Worm (Caenorhabditis elegans) whole organism, L3 larva: ENCODE results near the gene nuaf-1.

Experiments
- R02D3.7 ChIP-seq: fragments of 150-350 bp; optimal IDR thresholded peaks from 2 replicates; lab custom pipeline; 2014; ENCODE audit warnings: missing biosample characterization, missing genetic modification characterization
- ZK546.5 ChIP-seq: sonication (generic microtip); optimal IDR thresholded peaks from 2 replicates; lab custom pipeline; 2017; ENCODE audit warnings: missing biosample characterization, missing genetic modification characterization
- ceh-16 ChIP-seq: sonication (generic microtip); optimal IDR thresholded peaks from 2 replicates; lab custom pipeline; 2017; ENCODE audit warnings: missing biosample characterization, missing genetic modification characterization
- ceh-28 ChIP-seq: fragments of 150-350 bp; optimal IDR thresholded peaks from 2 replicates; lab custom pipeline; 2014; ENCODE audit warnings: missing biosample characterization, missing genetic modification reagents, missing genetic modification characterization
- ceh-82 ChIP-seq: fragments of 150-350 bp; optimal IDR thresholded peaks from 2 replicates; lab custom pipeline; 2014; ENCODE audit warnings: missing biosample characterization, missing genetic modification characterization
- ceh-9 ChIP-seq: sonication (generic microtip); optimal IDR thresholded peaks from 2 replicates; lab custom pipeline; 2018; ENCODE audit warnings: missing biosample characterization, missing genetic modification characterization
- egl-27 ChIP-seq: sonication (generic microtip); optimal IDR thresholded peaks from 4 replicates; lab custom pipeline; 2017; ENCODE audit warnings: missing biosample characterization, missing genetic modification reagents, missing genetic modification characterization
- elt-2 ChIP-seq: sonication (generic microtip); optimal IDR thresholded peaks from 2 replicates; lab custom pipeline; 2016; ENCODE audit warnings: missing genetic modification reagents, mild to moderate bottlenecking, missing genetic modification characterization, missing compliant biosample characterization
- fkh-2 ChIP-seq: fragments of 150-350 bp; optimal IDR thresholded peaks from 2 replicates; lab custom pipeline; 2014; ENCODE audit warnings: missing biosample characterization, missing genetic modification reagents, missing genetic modification characterization
- fos-1 ChIP-seq: fragments of 150-350 bp; optimal IDR thresholded peaks from 2 replicates; lab custom pipeline; 2014; ENCODE audit warnings: missing biosample characterization, missing genetic modification characterization
- jun-1 ChIP-seq: fragments of 150-350 bp; optimal IDR thresholded peaks from 2 replicates; lab custom pipeline; 2014; ENCODE audit warnings: missing biosample characterization, missing genetic modification reagents, missing genetic modification characterization
- lin-15B ChIP-seq: fragments of 150-350 bp; optimal IDR thresholded peaks from 2 replicates; lab custom pipeline; 2014; ENCODE audit warnings: missing biosample characterization, missing genetic modification characterization
- lin-39 ChIP-seq: fragments of 150-350 bp; optimal IDR thresholded peaks from 2 replicates; lab custom pipeline; 2018; ENCODE audit warnings: missing biosample characterization, missing genetic modification reagents, missing genetic modification characterization
- lsy-12 ChIP-seq: sonication (generic microtip); optimal IDR thresholded peaks from 2 replicates; lab custom pipeline; 2016; ENCODE audit warnings: mild to moderate bottlenecking, missing genetic modification characterization, missing compliant biosample characterization
- mdl-1 ChIP-seq: fragments of 150-350 bp; optimal IDR thresholded peaks from 2 replicates; lab custom pipeline; 2014; ENCODE audit warnings: missing biosample characterization, missing genetic modification characterization
- mml-1 ChIP-seq: fragments of 150-350 bp; sonication (generic microtip); optimal IDR thresholded peaks from 3 replicates; lab custom pipeline; 2014; ENCODE audit warnings: missing biosample characterization, missing genetic modification characterization
- nhr-12 ChIP-seq: fragments of 150-350 bp; optimal IDR thresholded peaks from 2 replicates; lab custom pipeline; 2014; ENCODE audit warnings: missing biosample characterization, missing genetic modification characterization
- nhr-23 ChIP-seq: fragments of 150-350 bp; optimal IDR thresholded peaks from 2 replicates; lab custom pipeline; 2014; ENCODE audit warnings: missing biosample characterization, missing genetic modification reagents, missing genetic modification characterization
- nhr-237 ChIP-seq: fragments of 150-350 bp; optimal IDR thresholded peaks from 2 replicates; lab custom pipeline; 2014; ENCODE audit warnings: missing biosample characterization, missing genetic modification characterization
- nhr-25 ChIP-seq: sonication (generic microtip); optimal IDR thresholded peaks from 2 replicates; lab custom pipeline; 2017; ENCODE audit warnings: missing biosample characterization, missing genetic modification characterization
- nhr-28 ChIP-seq: fragments of 150-350 bp; optimal IDR thresholded peaks from 2 replicates; lab custom pipeline; 2014; ENCODE audit warnings: missing biosample characterization, missing genetic modification characterization
- nhr-43 ChIP-seq: sonication (generic microtip); optimal IDR thresholded peaks from 2 replicates; lab custom pipeline; 2016; ENCODE audit warnings: mild to moderate bottlenecking, missing genetic modification characterization, missing compliant biosample characterization; ENCODE audit not compliant: poor library complexity, severe bottlenecking
- nhr-67 ChIP-seq: fragments of 150-350 bp; optimal IDR thresholded peaks from 2 replicates; lab custom pipeline; 2014; ENCODE audit warnings: missing biosample characterization, missing genetic modification characterization
- nhr-76 ChIP-seq: fragments of 150-350 bp; sonication (generic microtip); optimal IDR thresholded peaks from 5 replicates; lab custom pipeline; 2014; ENCODE audit warnings: missing biosample characterization, missing genetic modification characterization
- nhr-77 ChIP-seq: fragments of 150-350 bp; optimal IDR thresholded peaks from 2 replicates; lab custom pipeline; 2014; ENCODE audit warnings: missing biosample characterization, missing genetic modification characterization
- pha-4 ChIP-seq: fragments of 150-350 bp; optimal IDR thresholded peaks from 2 replicates; lab custom pipeline; 2014; ENCODE audit warnings: missing biosample characterization, missing genetic modification reagents, missing genetic modification characterization
- pqm-1 ChIP-seq: fragments of 150-350 bp; optimal IDR thresholded peaks from 2 replicates; lab custom pipeline; 2017; ENCODE audit warnings: missing biosample characterization, missing genetic modification characterization, inconsistent platforms
- skn-1 ChIP-seq: fragments of 150-350 bp; optimal IDR thresholded peaks from 2 replicates; lab custom pipeline; 2014; ENCODE audit warnings: missing biosample characterization, missing genetic modification characterization
- snpc-4 ChIP-seq: fragments of 150-350 bp; optimal IDR thresholded peaks from 2 replicates; lab custom pipeline; 2014; ENCODE audit warnings: missing biosample characterization, missing genetic modification characterization
- unc-39 ChIP-seq: sonication (generic microtip); optimal IDR thresholded peaks from 4 replicates; lab custom pipeline; 2017; ENCODE audit warnings: missing biosample characterization, missing genetic modification characterization
- zag-1 ChIP-seq: fragments of 150-350 bp; optimal IDR thresholded peaks from 2 replicates; lab custom pipeline; 2014; ENCODE audit warnings: missing biosample characterization, missing genetic modification characterization
- ztf-11 ChIP-seq: fragments of 150-350 bp; optimal IDR thresholded peaks from 2 replicates; lab custom pipeline; 2014; ENCODE audit warnings: missing biosample characterization, missing genetic modification characterization
- ztf-4 ChIP-seq: fragments of 150-350 bp; optimal IDR thresholded peaks from 2 replicates; lab custom pipeline; 2014; ENCODE audit warnings: missing biosample characterization, missing genetic modification characterization

Gene nuaf-1

ce11 chrV:13591504-13592174 is 23.2 kb upstream of the nuaf-1 start, which contains the start of gene tbcb-1:
TSS of gene tbcb-1 (plus strand) at chrV:13592124.
- peak; percentile 34 for TF ChIP-seq nhr-23
- TF ChIP-seq lin-15B (tag; lab: Kevin White, UChicago) = peak; percentile 80
- peak; percentile 36 for TF ChIP-seq snpc-4 (tag; lab: Kevin White, UChicago)
- TF ChIP-seq pha-4 = peak; percentile 43
- TF ChIP-seq lin-39 (tag; lab: Kevin White, UChicago) = no peak
- no peak for TF ChIP-seq nhr-77 (tag; lab: Kevin White, UChicago)

ce11 chrV:13589494-13590176 is 21.2 kb upstream of the nuaf-1 start, which contains the start of the genes F53F4.2 and F53F4.18:
TSS of gene F53F4.2 (minus strand) at chrV:13589594.
TSS of gene F53F4.18 (plus strand) at chrV:13590126.
- TF ChIP-seq ztf-11 (tag; lab: Kevin White, UChicago) (no peak), nhr-76 (no peak), R02D3.7 (tag; lab: Kevin White, UChicago) (no peak), zag-1 (tag; lab: Kevin White, UChicago) (no peak), ceh-82 (no peak), ceh-16 (tag; lab: Kevin White, UChicago) (no peak), mml-1 (tag; lab: Kevin White, UChicago) (no peak), fos-1 (tag; lab: Kevin White, UChicago) (no peak), ztf-4 (no peak)
- TF ChIP-seq, all 47 proteins: peak for 0

- no peak for TF ChIP-seq mml-1 (tag; lab: Kevin White, UChicago)
- TF ChIP-seq R02D3.7 (tag; lab: Kevin White, UChicago) = no peak
- TF ChIP-seq, all 47 proteins: peak for 0
Observed at ce11 chrV:13587902-13588301, 19.5 kb upstream of the nuaf-1 start, which contains the start of gene F53F4.17. TSS of gene F53F4.17 (plus strand) at chrV:13588202.

- TF ChIP-seq egl-27 (no peak), nhr-77 (tag; lab: Kevin White, UChicago) (no peak), ZK546.5 (tag; lab: Kevin White, UChicago) (no peak), nhr-25 (tag; lab: Kevin White, UChicago) (no peak), lsy-12 (no peak), nhr-12 (tag; lab: Kevin White, UChicago) (no peak), nhr-76 (no peak), ceh-9 (no peak), jun-1 (tag; lab: Kevin White, UChicago) (no peak), snpc-4 (tag; lab: Kevin White, UChicago) (no peak), mdl-1 (tag; lab: Kevin White, UChicago) (no peak), fkh-2 (tag; lab: Kevin White, UChicago) (no peak), nhr-43 (tag; lab: Kevin White, UChicago) (no peak), nhr-237 (tag; lab: Kevin White, UChicago) (no peak), ceh-28 (no peak), fos-1 (tag; lab: Kevin White, UChicago) (no peak), ceh-82 (no peak), skn-1 (no peak), nhr-28 (tag; lab: Kevin White, UChicago) (no peak)
Observed at ce11 chrV:13584484-13584883, 16.1 kb upstream of the nuaf-1 start, which contains the start of gene F53F4.1. TSS of gene F53F4.1 (plus strand) at chrV:13584784.

- TF ChIP-seq mdl-1 (tag; lab: Kevin White, UChicago) (no peak), pqm-1 (peak; percentile 72), mml-1 (tag; lab: Kevin White, UChicago) (no peak), ceh-9 (no peak), nhr-67 (tag; lab: Kevin White, UChicago) (no peak), pha-4 (peak; percentile 67), elt-2 (tag; lab: Kevin White, UChicago) (peak; percentile 56), unc-39 (tag; lab: Kevin White, UChicago) (no peak), ztf-11 (tag; lab: Kevin White, UChicago) (no peak), R02D3.7 (tag; lab: Kevin White, UChicago) (no peak), ceh-16 (tag; lab: Kevin White, UChicago) (no peak), nhr-43 (tag; lab: Kevin White, UChicago) (no peak)
- TF ChIP-seq, all 47 proteins: peak for 3
Observed at ce11 chrV:13580696-13581095, 12.3 kb upstream of the nuaf-1 start, which contains the start of gene C50B8.5. TSS of gene C50B8.5 (plus strand) at chrV:13580968.
